Worm (Caenorhabditis elegans) whole organism, mixed stage, embryonic: ENCODE results near the gene Y45F10C.4.

Experiments
- nhr-12 ChIP-seq: fragments of 150-350 bp; optimal IDR thresholded peaks from 2 replicates; lab custom pipeline; 2014; ENCODE audit warnings: missing biosample characterization, missing genetic modification characterization
- nhr-237 ChIP-seq: fragments of 150-350 bp; optimal IDR thresholded peaks from 2 replicates; lab custom pipeline; 2014; ENCODE audit warnings: missing biosample characterization, missing genetic modification characterization
- nhr-28 ChIP-seq: fragments of 150-350 bp; optimal IDR thresholded peaks from 2 replicates; lab custom pipeline; 2014; ENCODE audit warnings: missing biosample characterization, missing genetic modification characterization
- pha-4 ChIP-seq: fragments of 150-350 bp; optimal IDR thresholded peaks from 2 replicates; lab custom pipeline; 2018; ENCODE audit warnings: missing biosample characterization, missing genetic modification reagents, missing genetic modification characterization
- sem-2 ChIP-seq: fragments of 200-800 bp; sonication (Bioruptor generic); optimal IDR thresholded peaks from 2 replicates; lab custom pipeline; 2018; ENCODE audit warnings: mild to moderate bottlenecking, missing genetic modification characterization, missing compliant biosample characterization
- snpc-4 ChIP-seq: fragments of 150-350 bp; optimal IDR thresholded peaks from 2 replicates; lab custom pipeline; 2014; ENCODE audit warnings: missing biosample characterization, missing genetic modification characterization
- unc-62 ChIP-seq: fragments of 150-350 bp; optimal IDR thresholded peaks from 2 replicates; lab custom pipeline; 2014; ENCODE audit warnings: missing biosample characterization, missing genetic modification reagents, missing genetic modification characterization

DNA sequence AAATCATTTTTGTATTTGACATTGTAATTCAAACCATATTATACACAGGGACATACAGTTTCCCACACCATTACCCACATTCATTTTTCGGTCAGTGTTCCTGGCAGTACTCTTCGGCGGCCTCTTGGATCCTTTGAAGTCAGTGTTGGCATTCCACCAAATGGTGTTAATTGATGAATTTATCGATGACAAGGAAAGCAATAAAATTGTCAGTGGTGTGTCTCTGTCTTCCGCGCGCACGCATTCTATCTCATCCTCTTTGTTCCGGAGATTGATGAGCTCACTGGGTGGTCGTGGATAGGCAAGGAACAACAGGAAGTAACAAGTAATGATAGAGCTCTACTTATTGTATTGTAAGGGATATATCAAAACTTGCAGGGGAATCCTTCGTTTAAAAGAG lies 46.4 kb upstream of the Y45F10C.4 start:
- TF ChIP-seq pha-4 (tag; lab: Kevin White, UChicago) (no peak), snpc-4 (tag; lab: Kevin White, UChicago) (no peak), nhr-28 (no peak), unc-62 (GFP tag; lab: Kevin White, UChicago) (peak; percentile 92), sem-2 (GFP tag; lab: Kevin White, UChicago) (no peak), nhr-237 (tag; lab: Kevin White, UChicago) (no peak), nhr-12 (tag; lab: Kevin White, UChicago) (no peak)
